Worm (Caenorhabditis elegans): ENCODE results near the gene F37A4.3.

The F37A4.3 gene

ce11 chrIII:6718270-6718669 is at the start of gene F37A4.3:
Gene F37A4.3 (plus strand): TSS chrIII:6718570.
- no peak for TF ChIP-seq unc-62 (GFP tag; optimal IDR thresholded peaks at IDR 0.05)

ce11 chrIII:6670737-6671242 is 47.6 kb upstream of the F37A4.3 start:
- TF ChIP-seq unc-62 (GFP tag; optimal IDR thresholded peaks at IDR 0.05): no peak

DNA sequence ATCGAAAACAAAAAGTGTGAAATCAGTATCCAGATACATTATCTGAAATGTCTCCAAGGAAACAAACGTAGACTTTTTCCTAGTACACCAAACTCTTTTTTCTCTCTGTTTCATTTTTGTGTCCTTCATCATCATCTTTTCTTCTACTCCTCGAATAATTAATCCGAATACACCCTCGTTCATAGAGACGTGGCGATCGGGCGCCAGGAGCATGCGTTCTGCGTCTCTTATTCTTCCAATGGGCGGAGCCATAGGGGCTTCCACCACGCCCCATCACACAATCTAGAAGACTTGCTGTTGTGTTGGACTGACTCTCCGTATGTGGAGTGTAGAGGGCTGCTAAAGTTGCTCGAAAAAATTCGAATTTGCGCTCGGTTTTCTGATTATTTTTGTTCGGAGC is 42.9 kb upstream of the F37A4.3 start, which contains the start of gene rbf-1:
Gene rbf-1 (plus strand): TSS at position 301 of the 400 bp plus-strand sequence.
- TF ChIP-seq unc-62 (GFP tag; optimal IDR thresholded peaks at IDR 0.05): no peak

- TF ChIP-seq unc-62 (GFP tag; optimal IDR thresholded peaks at IDR 0.05): no peak
These were observed 41.1 kb upstream of the F37A4.3 start for ce11 chrIII:6677304-6677703.

- no peak for TF ChIP-seq unc-62 (GFP tag; optimal IDR thresholded peaks at IDR 0.05)
These were observed 39.0 kb upstream of the F37A4.3 start for ce11 chrIII:6679323-6679722.

DNA sequence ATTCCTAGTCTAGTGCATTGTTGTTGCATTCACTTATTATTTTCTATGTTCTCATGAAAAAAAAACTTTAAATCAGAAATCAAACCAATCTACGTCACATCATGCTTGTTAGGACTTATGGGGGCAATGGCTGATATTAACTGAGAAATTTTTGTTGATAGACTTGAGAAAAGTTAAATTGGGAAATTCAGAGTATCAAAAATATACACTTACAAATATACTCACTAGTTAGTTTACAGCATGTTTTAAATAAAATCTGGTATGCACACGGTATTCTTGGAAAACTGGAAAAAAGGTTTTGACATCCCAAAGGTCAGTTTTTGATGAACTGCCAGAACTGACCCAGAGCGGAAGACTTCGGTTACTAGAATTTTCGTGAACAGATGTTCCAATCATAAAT is 37.4 kb upstream of the F37A4.3 start:
- no peak for TF ChIP-seq unc-62 (GFP tag; optimal IDR thresholded peaks at IDR 0.05)

- TF ChIP-seq unc-62 (GFP tag; optimal IDR thresholded peaks at IDR 0.05): no peak
These were observed 36.6 kb upstream of the F37A4.3 start for ce11 chrIII:6681790-6682189.

DNA sequence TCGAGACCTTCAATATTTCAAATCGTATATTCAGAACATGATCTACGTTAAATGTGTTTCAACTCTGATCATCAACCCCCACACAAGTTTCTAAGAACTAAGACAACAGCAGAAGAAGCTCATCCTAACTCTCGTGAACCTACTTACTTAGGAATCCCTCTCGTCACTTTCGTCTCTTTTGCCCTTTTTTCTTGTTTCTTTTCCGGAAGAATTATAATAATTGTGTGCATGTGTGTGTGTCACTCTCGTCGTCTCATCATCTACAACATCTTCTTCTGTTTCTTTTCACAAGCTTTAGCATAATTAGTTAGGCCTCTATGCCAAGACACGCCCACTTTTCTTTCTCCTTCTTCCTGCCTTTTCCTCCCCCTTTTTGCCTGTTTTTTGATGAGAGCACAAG is 27.9 kb upstream of the F37A4.3 start:
- TF ChIP-seq unc-62 (GFP tag; optimal IDR thresholded peaks at IDR 0.05): no peak

- no peak for TF ChIP-seq unc-62 (GFP tag; optimal IDR thresholded peaks at IDR 0.05)
These were observed 25.1 kb upstream of the F37A4.3 start for ce11 chrIII:6693285-6693684.

ce11 chrIII:6695189-6695588 is 23.2 kb upstream of the F37A4.3 start:
- TF ChIP-seq unc-62 (GFP tag; optimal IDR thresholded peaks at IDR 0.05): no peak

ce11 chrIII:6705515-6705914 is 12.9 kb upstream of the F37A4.3 start, which contains the start of gene F37A4.6:
Gene F37A4.6 (plus strand): TSS chrIII:6705815.
- no peak for TF ChIP-seq unc-62 (GFP tag; optimal IDR thresholded peaks at IDR 0.05)

DNA sequence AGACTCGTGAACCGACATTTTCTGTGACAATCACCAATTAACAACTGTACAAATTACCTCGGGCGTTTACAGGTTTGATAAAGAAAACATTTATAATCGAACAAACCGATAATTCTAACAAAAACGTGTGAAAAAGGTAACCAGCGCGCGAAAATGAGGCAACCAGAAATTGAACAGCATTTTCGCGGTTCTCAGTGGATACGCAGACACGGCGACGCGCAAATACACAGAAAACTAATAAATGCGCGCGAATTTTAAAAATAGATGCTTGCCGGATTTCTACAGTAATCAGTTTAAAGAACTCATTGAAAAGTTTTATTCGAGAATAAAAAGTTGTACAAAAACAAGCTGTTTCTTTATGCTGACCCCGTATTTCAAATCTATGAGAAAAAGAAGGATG is 8.4 kb upstream of the F37A4.3 start, which contains the start of gene isw-1:
Gene isw-1 (minus strand): TSS at position 118 of the 400 bp plus-strand sequence.
- no peak for TF ChIP-seq unc-62 (GFP tag; optimal IDR thresholded peaks at IDR 0.05)

DNA sequence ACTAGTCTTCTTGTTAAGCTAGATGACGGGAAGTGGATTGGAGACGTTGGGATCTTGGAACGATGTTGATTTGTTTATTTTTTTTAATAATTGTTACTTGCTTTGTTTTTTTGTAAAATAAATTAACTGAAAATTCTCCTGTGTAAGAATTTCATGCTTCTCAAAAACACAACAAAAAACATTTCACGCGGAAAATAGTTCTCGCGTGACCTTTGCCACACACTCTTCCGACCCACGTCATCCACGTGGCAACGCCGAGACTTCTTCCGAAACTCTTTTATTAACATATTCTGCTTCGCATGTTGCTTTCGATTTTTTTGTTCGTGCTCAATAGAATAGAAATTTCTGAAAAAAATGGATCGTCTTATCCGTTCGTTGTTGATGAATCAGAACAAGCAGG is 6.8 kb upstream of the F37A4.3 start, which contains the start of gene F37A4.5:
Gene F37A4.5 (plus strand): TSS at position 301 of the 400 bp plus-strand sequence.
- no peak for TF ChIP-seq unc-62 (GFP tag; optimal IDR thresholded peaks at IDR 0.05)

DNA sequence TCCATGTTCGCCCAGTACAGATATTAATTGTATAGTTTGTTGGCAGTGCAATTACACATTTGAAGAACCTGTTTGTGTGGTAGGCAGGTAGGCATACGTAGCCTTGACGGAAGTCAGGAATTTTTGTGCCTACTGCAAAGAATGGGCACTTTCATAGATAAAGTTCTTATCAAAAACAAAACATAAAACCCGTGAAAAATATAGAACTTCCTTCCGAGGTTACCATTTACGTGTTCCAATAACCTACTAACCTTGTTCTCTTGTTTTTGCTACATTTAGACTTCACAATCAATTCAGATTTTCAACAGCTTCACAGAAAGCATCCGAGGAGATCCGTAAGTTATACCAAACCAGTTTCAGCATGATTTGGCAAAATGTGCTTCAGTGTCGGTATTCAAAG is 5.1 kb upstream of the F37A4.3 start, which contains the start of gene F37A4.4:
Gene F37A4.4 (plus strand): TSS at position 301 of the 400 bp plus-strand sequence.
- TF ChIP-seq unc-62 (GFP tag; optimal IDR thresholded peaks at IDR 0.05): no peak

DNA sequence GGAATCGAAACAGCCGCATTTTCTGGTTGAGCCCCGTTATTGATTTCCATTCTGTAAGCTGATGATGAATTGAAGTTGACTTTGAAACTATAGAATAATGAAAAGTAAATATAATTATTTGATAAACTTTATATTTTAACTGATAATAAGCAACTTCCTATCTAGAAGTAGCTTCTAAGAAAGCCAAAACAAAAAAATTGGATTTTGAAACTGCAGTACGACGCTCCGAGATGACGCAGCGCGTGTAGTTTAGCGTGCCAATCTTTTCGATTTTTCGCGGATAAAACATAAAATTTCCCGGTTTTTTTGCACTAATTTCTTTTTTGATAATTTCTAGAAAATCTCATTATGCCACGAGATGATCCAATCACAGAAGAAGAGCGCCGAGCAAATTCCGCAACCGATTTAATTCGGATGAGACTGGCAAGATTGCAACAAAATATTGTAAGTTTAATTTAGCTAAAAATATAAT is 3.9 kb downstream of the F37A4.3 start, which contains the start of the genes bath-41 and F37A4.2:
Gene bath-41 (minus strand): TSS at position 51 of the 472 bp plus-strand sequence.
Gene F37A4.2 (plus strand): TSS at position 247 of the 472 bp plus-strand sequence.
- TF ChIP-seq unc-62 (GFP tag; optimal IDR thresholded peaks at IDR 0.05): no peak

DNA sequence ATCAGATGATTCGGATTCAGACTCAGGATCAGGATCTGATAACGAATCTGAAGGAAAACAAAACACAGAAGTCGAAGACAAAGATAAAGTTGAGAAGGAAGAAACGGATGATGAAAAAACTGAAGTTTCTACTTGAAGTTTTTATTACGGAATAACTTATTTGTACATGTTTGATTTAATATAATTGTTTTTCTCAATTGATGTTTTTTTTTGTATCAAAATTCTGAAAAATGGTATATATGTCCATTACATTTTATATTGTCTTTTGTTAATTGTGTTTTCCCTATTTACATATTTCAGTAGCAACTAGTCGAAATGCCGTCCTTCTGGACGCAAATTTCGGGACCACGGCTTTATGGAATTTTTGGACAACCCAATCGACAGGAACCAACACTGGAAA is 4.7 kb downstream of the F37A4.3 start, which contains the start of gene F37A4.1:
Gene F37A4.1 (plus strand): TSS at position 301 of the 400 bp plus-strand sequence.
- no peak for TF ChIP-seq unc-62 (GFP tag; optimal IDR thresholded peaks at IDR 0.05)

DNA sequence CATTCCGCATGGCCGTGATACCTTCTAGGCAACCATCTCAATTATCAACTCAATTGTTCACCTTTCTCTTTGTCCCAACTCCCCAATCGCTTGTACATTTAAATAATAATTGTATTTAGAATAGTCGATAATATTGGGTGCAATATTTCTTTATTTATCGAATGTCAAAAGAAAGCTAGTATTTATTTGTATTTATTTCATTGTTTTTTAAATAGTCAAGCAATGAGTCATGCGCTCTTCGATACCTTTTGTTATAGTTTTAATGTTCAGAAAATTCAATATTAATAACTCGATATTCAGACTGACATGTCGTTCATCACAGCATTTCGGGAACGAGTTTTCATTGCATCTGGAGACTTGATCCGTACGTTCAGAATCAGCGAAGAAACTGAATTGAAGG is 7.1 kb downstream of the F37A4.3 start, which contains the start of gene wdr-4:
Gene wdr-4 (plus strand): TSS at position 301 of the 400 bp plus-strand sequence.
- TF ChIP-seq unc-62 (GFP tag; optimal IDR thresholded peaks at IDR 0.05): no peak
